Worm (Caenorhabditis elegans): ENCODE data around the gene srw-42.
"Not testable (repeated sequence)": the region's sequence is repeated elsewhere in the genome, so short reads cannot be mapped to it uniquely, and the experiment has no call there.

Gene srw-42

ce11 chrV:16649200-16649599, 44.4 kb downstream of the srw-42 start, which contains the start of gene W06G6.11:
Gene W06G6.11, minus strand, starts transcription at chrV:16649300.
- TF ChIP-seq F16B12.6 (tag; optimal IDR thresholded peaks at IDR 0.05); lin-13 (GFP tag; optimal IDR thresholded peaks at IDR 0.05); Y116A8C.19 (tag; optimal IDR thresholded peaks at IDR 0.05; ENCODE audit: borderline replicate concordance): not testable (repeated sequence)

- TF ChIP-seq nhr-85 (tag) (peak; percentile 6), zip-4 (GFP tag; optimal IDR thresholded peaks at IDR 0.05) (no peak), nhr-84 (tag; optimal IDR thresholded peaks at IDR 0.05) (no peak), alr-1 (tag; optimal IDR thresholded peaks at IDR 0.05; ENCODE audit: borderline replicate concordance) (no peak), lin-15B (tag; optimal IDR thresholded peaks at IDR 0.05) (no peak)
Observed at ce11 chrV:16648317-16649018, 45.2 kb downstream of the srw-42 start, which contains the start of gene W06G6.20. Gene W06G6.20, minus strand, starts transcription at chrV:16648367.

- TF ChIP-seq efl-1 (optimal IDR thresholded peaks at IDR 0.05) (no peak), efl-1 (GFP tag; optimal IDR thresholded peaks at IDR 0.05 in 1 of 2) (peak in 1 of 2 experiments; percentile 10), fkh-8 (tag; optimal IDR thresholded peaks at IDR 0.05) (no peak)
Observed at ce11 chrV:16647093-16647492, 46.5 kb downstream of the srw-42 start, which contains the start of gene W06G6.10. Gene W06G6.10, minus strand, starts transcription at chrV:16647193.

DNA sequence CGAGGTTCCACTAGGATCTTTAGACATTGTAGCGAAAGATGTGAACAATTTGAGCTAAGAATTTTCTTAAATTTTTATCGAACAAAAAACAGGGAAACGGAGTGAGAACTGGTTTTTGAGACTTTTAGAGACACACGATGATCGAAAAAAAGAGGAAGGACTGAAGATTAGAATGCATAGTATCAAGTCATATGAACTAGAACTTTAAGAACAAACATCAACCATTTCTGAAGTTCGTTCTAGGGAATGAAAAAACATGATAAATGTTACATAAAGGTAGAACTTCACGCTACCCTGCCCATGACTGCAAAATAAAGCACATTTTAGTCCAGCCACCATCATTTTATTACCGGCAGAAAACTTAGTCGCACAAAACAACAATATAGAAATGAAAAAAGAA, 47.3 kb downstream of the srw-42 start, which contains the start of gene W06G6.9:
W06G6.9 (minus strand) TSS at position 101 of the 400 bp plus-strand sequence.
- TF ChIP-seq ces-1 (GFP tag; optimal IDR thresholded peaks at IDR 0.05) (no peak), ceh-63 (GFP tag; optimal IDR thresholded peaks at IDR 0.05) (no peak), pqm-1 (tag; optimal IDR thresholded peaks at IDR 0.05) (no peak), ets-5 (GFP tag; IDR thresholded peaks at IDR 0.05) (no peak), nhr-47 (tag; optimal IDR thresholded peaks at IDR 0.05) (no peak)

DNA sequence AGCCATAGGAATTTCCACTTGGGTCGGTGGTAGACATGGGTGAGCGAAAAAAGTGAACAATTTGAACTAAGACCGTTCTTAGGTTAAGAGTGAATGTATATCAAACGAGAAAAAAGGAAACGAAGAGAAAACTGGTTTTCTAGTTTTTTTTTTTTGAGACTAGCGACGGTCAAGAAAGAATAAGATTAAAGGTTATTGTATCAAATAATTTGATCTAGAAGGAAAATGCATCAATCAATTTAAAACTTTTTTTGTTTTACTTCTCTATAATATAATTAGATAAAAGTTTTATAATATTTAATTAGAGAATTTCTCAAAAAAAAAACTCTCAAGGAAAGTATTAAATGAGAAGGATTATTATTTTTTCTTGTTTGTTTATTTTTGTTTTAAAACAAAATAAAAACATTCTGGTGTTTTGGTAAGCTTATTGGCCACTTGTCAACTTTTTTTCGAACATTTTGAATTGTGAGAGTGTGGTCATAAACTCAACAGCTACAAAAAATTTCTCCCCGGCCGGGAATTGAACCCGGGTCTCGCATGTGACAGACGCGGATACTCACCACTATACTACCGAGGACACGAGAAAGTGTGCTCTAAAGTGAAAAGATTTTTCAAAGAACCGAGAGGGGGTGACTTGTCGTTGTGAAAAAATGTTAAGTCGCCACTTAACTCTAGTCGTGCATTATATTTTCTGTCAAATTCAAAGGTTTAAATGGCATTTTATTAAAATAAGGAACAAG, 48.3 kb downstream of the srw-42 start, which contains the start of gene W06G6.17:
W06G6.17 (minus strand) TSS at position 51 of the 740 bp plus-strand sequence.
- TF ChIP-seq lin-39 (tag; optimal IDR thresholded peaks at IDR 0.05) (no peak), pax-3 (tag; optimal IDR thresholded peaks at IDR 0.05) (no peak), C04F5.9 (tag; optimal IDR thresholded peaks at IDR 0.05) (no peak), pag-3 (tag; optimal IDR thresholded peaks at IDR 0.05; ENCODE audit: borderline replicate concordance, insufficient read depth) (no peak), sptf-1 (tag; optimal IDR thresholded peaks at IDR 0.05) (no peak), elt-3 (tag; optimal IDR thresholded peaks at IDR 0.05) (no peak)

DNA sequence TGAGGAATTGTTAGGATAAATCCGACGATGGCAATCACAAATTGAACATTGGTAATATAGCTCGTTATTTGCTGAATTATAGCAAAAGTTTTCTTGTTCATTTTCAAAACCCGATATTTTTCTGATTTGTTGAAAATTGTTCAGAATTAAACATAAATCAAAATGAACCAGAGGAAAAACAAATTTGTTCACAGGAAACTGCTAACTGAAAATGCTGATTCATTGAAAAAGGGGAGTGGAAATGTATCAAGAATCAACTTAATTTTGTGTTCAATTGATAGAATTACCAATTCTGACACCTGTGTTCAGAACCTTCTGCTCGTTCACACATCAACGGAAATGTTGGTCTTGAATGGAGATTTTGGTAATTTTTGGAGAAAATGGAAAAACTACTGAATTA, 50.1 kb downstream of the srw-42 start, which contains the start of gene srw-77:
srw-77 (minus strand) TSS at position 101 of the 400 bp plus-strand sequence.
- no peak for TF ChIP-seq nhr-84 (tag; optimal IDR thresholded peaks at IDR 0.05)
- TF ChIP-seq aly-2 (tag; optimal IDR thresholded peaks at IDR 0.05) = no peak
- no peak for TF ChIP-seq xbp-1 (tag; optimal IDR thresholded peaks at IDR 0.05)
- no peak for TF ChIP-seq ets-5 (GFP tag; IDR thresholded peaks at IDR 0.05)
- TF ChIP-seq lin-13 (GFP tag; optimal IDR thresholded peaks at IDR 0.05) = no peak
- no peak for TF ChIP-seq unc-98 (GFP tag; IDR thresholded peaks at IDR 0.05)

All from whole organism, L1 larva.